Worm (Caenorhabditis elegans) whole organism, L3 larva: Measurements from ENCODE around the gene T28A11.13.

Source experiments
- ama-1 ChIP-seq: fragments of 150-350 bp; optimal IDR thresholded peaks from 2 replicates; lab custom pipeline; 2018
- mdl-1 ChIP-seq: fragments of 150-350 bp; optimal IDR thresholded peaks from 2 replicates; lab custom pipeline; 2014; ENCODE audit warnings: missing biosample characterization, missing genetic modification characterization
- ztf-4 ChIP-seq: fragments of 150-350 bp; optimal IDR thresholded peaks from 2 replicates; lab custom pipeline; 2014; ENCODE audit warnings: missing biosample characterization, missing genetic modification characterization

DNA sequence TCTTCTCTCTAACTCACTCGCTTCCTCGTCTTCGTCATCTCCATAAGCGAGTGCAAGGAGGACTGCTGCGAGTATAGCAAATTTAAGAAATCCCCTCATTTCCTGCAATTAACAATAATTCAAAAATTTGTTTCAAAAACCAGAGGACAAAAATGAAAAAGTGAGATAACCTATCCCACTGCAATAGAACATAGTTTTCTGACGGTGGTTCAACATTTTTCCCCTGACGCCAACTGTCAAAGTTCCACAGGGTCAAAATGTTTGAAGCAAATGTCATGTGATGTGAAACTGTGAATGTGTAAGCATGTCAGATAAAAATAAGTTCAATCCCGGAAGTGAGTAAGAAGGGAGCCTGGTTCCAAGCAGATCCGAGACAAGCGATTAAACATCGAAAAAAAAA lies 19.4 kb upstream of the T28A11.13 start, which contains the start of gene T28A11.19:
- TF ChIP-seq mdl-1 (no peak), ama-1 (no peak), ztf-4 (no peak)
